Fruit fly (Drosophila melanogaster) whole organism, embryonic: Measurements from ENCODE around the gene tral.

Experiments used
- Ada2b ChIP-seq: fragments of 200-800 bp; sonication (Bioruptor generic); IDR thresholded peaks from 2 replicates; pipeline ENCODE4 v1.3.6; 2022; ENCODE audit warnings: missing biosample characterization, missing genetic modification characterization
- B-H1 ChIP-seq: fragments of 200-800 bp; sonication (Bioruptor generic); IDR thresholded peaks from 3 replicates; pipeline ENCODE4 v1.3.6; 2022; ENCODE audit warnings: missing biosample characterization, missing genetic modification characterization
- BtbVII ChIP-seq: fragments of 200-800 bp; sonication (Bioruptor generic); optimal IDR thresholded peaks from 3 replicates; lab custom pipeline; 2017; ENCODE audit warnings: missing biosample characterization, mild to moderate bottlenecking, missing genetic modification characterization
- Bteb2 ChIP-seq: fragments of 200-800 bp; sonication (Bioruptor generic); optimal IDR thresholded peaks from 2 replicates; lab custom pipeline; 2016; ENCODE audit warnings: missing biosample characterization, missing genetic modification characterization
- CG10565 ChIP-seq: fragments of 200-800 bp; sonication (Bioruptor generic); optimal IDR thresholded peaks from 3 replicates; lab custom pipeline; 2016; ENCODE audit warnings: missing biosample characterization, mild to moderate bottlenecking, missing genetic modification characterization
- CG11085 ChIP-seq: fragments of 200-800 bp; sonication (Bioruptor generic); IDR thresholded peaks from 2 replicates; pipeline ENCODE4 v1.3.6; 2022; ENCODE audit warnings: missing biosample characterization, missing genetic modification characterization
- CG11560 ChIP-seq: fragments of 200-800 bp; sonication (Bioruptor generic); IDR thresholded peaks from 3 replicates; pipeline ENCODE4 v1.3.6; 2022; ENCODE audit warnings: missing biosample characterization, missing genetic modification characterization
- CG12391 ChIP-seq: fragments of 200-800 bp; sonication (Bioruptor generic); optimal IDR thresholded peaks from 3 replicates; lab custom pipeline; 2018; ENCODE audit warnings: missing biosample characterization, mild to moderate bottlenecking, missing genetic modification characterization, moderate library complexity
- CG13424 ChIP-seq: fragments of 200-800 bp; sonication (Bioruptor generic); optimal IDR thresholded peaks from 2 replicates; lab custom pipeline; 2019; ENCODE audit warnings: missing biosample characterization, mild to moderate bottlenecking, missing genetic modification characterization, moderate library complexity
- CG15269 ChIP-seq: fragments of 200-800 bp; sonication (Bioruptor generic); optimal IDR thresholded peaks from 2 replicates; lab custom pipeline; 2018; ENCODE audit warnings: missing biosample characterization, mild to moderate bottlenecking, missing genetic modification characterization, moderate library complexity
- CG1602 ChIP-seq: fragments of 200-800 bp; sonication (Bioruptor generic); optimal IDR thresholded peaks from 3 replicates; lab custom pipeline; 2016; ENCODE audit warnings: missing biosample characterization, missing genetic modification characterization
- CG1647 ChIP-seq: fragments of 200-800 bp; sonication (Bioruptor generic); optimal IDR thresholded peaks from 3 replicates; lab custom pipeline; 2016; ENCODE audit warnings: missing biosample characterization, missing genetic modification characterization
- CG18476 ChIP-seq: fragments of 200-800 bp; sonication (Bioruptor generic); optimal IDR thresholded peaks from 2 replicates; lab custom pipeline; 2016; ENCODE audit warnings: missing biosample characterization, mild to moderate bottlenecking, missing genetic modification characterization
- CG31388 ChIP-seq: fragments of 200-800 bp; sonication (Bioruptor generic); optimal IDR thresholded peaks from 2 replicates; lab custom pipeline; 2016; ENCODE audit warnings: missing biosample characterization, missing genetic modification characterization
- CG34376 ChIP-seq: fragments of 200-800 bp; sonication (Bioruptor generic); optimal IDR thresholded peaks from 2 replicates; lab custom pipeline; 2018; ENCODE audit warnings: missing biosample characterization, mild to moderate bottlenecking, missing genetic modification characterization
- CG4328 ChIP-seq: fragments of 200-800 bp; sonication (Bioruptor generic); optimal IDR thresholded peaks from 3 replicates; lab custom pipeline; 2017; ENCODE audit warnings: missing biosample characterization, missing genetic modification reagents, missing genetic modification characterization
- CG4404 ChIP-seq: fragments of 200-800 bp; sonication (Bioruptor generic); IDR thresholded peaks from 2 replicates; pipeline ENCODE4 v1.3.6; 2022; ENCODE audit warnings: missing biosample characterization, missing genetic modification characterization
- CG6175 ChIP-seq: fragments of 200-800 bp; sonication (Bioruptor generic); IDR thresholded peaks from 3 replicates; pipeline ENCODE4 v1.3.6; 2022; ENCODE audit warnings: missing biosample characterization, missing genetic modification characterization
- CG6854 ChIP-seq: fragments of 200-800 bp; sonication (Bioruptor generic); optimal IDR thresholded peaks from 3 replicates; lab custom pipeline; 2017; ENCODE audit warnings: missing biosample characterization, mild to moderate bottlenecking, missing genetic modification characterization
- CG7745 ChIP-seq: fragments of 200-800 bp; sonication (Bioruptor generic); optimal IDR thresholded peaks from 2 replicates; lab custom pipeline; 2018; ENCODE audit warnings: missing biosample characterization, mild to moderate bottlenecking, missing genetic modification characterization, moderate library complexity
- CG7987 ChIP-seq: fragments of 200-800 bp; sonication (Bioruptor generic); optimal IDR thresholded peaks from 2 replicates; lab custom pipeline; 2018; ENCODE audit warnings: missing biosample characterization, mild to moderate bottlenecking, missing genetic modification characterization, moderate library complexity
- D19A ChIP-seq: fragments of 200-800 bp; optimal IDR thresholded peaks from 3 replicates; lab custom pipeline; 2019; ENCODE audit warnings: missing biosample characterization, mild to moderate bottlenecking, missing genetic modification characterization, moderate library complexity
- H2.0 ChIP-seq: fragments of 200-800 bp; sonication (Bioruptor generic); IDR thresholded peaks from 2 replicates; pipeline ENCODE4 v1.3.6; 2022; ENCODE audit warnings: missing biosample characterization, missing genetic modification characterization
- Hand ChIP-seq: fragments of 200-800 bp; sonication (Bioruptor generic); optimal IDR thresholded peaks from 2 replicates; lab custom pipeline; 2017; ENCODE audit warnings: mild to moderate bottlenecking, missing biosample characterization, missing genetic modification reagents, missing genetic modification characterization
- Myb ChIP-seq: fragments of 200-800 bp; sonication (Bioruptor generic); optimal IDR thresholded peaks from 2 replicates; lab custom pipeline; 2016; ENCODE audit warnings: missing biosample characterization, missing genetic modification characterization
- Nf-YA ChIP-seq: fragments of 200-800 bp; sonication (Bioruptor generic); IDR thresholded peaks from 2 replicates; pipeline ENCODE4 v1.3.6; 2022; ENCODE audit warnings: missing biosample characterization, missing genetic modification characterization
- Optix ChIP-seq: fragments of 200-800 bp; sonication (Bioruptor generic); IDR thresholded peaks from 3 replicates; pipeline ENCODE4 v1.3.6; 2022; ENCODE audit warnings: missing biosample characterization, missing genetic modification characterization
- PHDP ChIP-seq: fragments of 200-800 bp; sonication (Bioruptor generic); optimal IDR thresholded peaks from 3 replicates; lab custom pipeline; 2018; ENCODE audit warnings: missing biosample characterization, mild to moderate bottlenecking, missing genetic modification characterization, moderate library complexity
- Sry-δ ChIP-seq: fragments of 200-800 bp; sonication (Bioruptor generic); optimal IDR thresholded peaks from 2 replicates; lab custom pipeline; 2016; ENCODE audit warnings: missing biosample characterization, missing genetic modification characterization
- Ssrp ChIP-seq: fragments of 200-800 bp; sonication (Bioruptor generic); optimal IDR thresholded peaks from 2 replicates; lab custom pipeline; 2018; ENCODE audit warnings: missing biosample characterization, mild to moderate bottlenecking, missing genetic modification characterization, moderate library complexity
- ap ChIP-seq: fragments of 200-800 bp; sonication (Bioruptor generic); IDR thresholded peaks from 2 replicates; pipeline ENCODE4 v1.3.6; 2022; ENCODE audit warnings: missing biosample characterization, missing genetic modification characterization
- ato ChIP-seq: fragments of 200-800 bp; sonication (Bioruptor generic); IDR thresholded peaks from 2 replicates; pipeline ENCODE4 v1.3.6; 2022; ENCODE audit warnings: missing biosample characterization, missing genetic modification characterization; ENCODE audit not compliant: partially characterized antibody
- bcd ChIP-seq: fragments of 200-800 bp; sonication (Bioruptor generic); optimal IDR thresholded peaks from 2 replicates; lab custom pipeline; 2017; ENCODE audit warnings: missing biosample characterization, mild to moderate bottlenecking, missing genetic modification characterization
- cg ChIP-seq: fragments of 200-800 bp; sonication (Bioruptor generic); optimal IDR thresholded peaks from 3 replicates; lab custom pipeline; 2019; ENCODE audit warnings: missing biosample characterization, mild to moderate bottlenecking, missing genetic modification characterization, moderate library complexity
- chm ChIP-seq: fragments of 200-800 bp; sonication (Bioruptor generic); IDR thresholded peaks from 2 replicates; pipeline ENCODE4 v1.3.6; 2022; ENCODE audit warnings: missing biosample characterization, missing genetic modification characterization
- ftz-f1 ChIP-seq: fragments of 200-800 bp; sonication (Bioruptor generic); optimal IDR thresholded peaks from 2 replicates; lab custom pipeline; 2016; ENCODE audit warnings: missing biosample characterization, missing genetic modification characterization
- gro ChIP-seq: fragments of 200-800 bp; sonication (Bioruptor generic); optimal IDR thresholded peaks from 2 replicates; lab custom pipeline; 2016; ENCODE audit warnings: missing biosample characterization, missing genetic modification characterization
- ham ChIP-seq: fragments of 200-800 bp; sonication (Bioruptor generic); IDR thresholded peaks from 2 replicates; pipeline ENCODE4 v1.3.6; 2022; ENCODE audit warnings: missing biosample characterization, missing genetic modification characterization
- lilli ChIP-seq: fragments of 200-800 bp; sonication (Bioruptor generic); optimal IDR thresholded peaks from 3 replicates; lab custom pipeline; 2016; ENCODE audit warnings: missing biosample characterization, missing genetic modification characterization
- lola ChIP-seq, 3 experiments: fragments of >200 bp in 2 of 3; fragments of 200-800 bp in 1 of 3; sonication (Bioruptor generic) in 1 of 3; optimal IDR thresholded peaks; 2 replicates each; lab custom pipeline; 2017 to 2019; ENCODE audit warnings: missing biosample characterization in 3 of 3, missing genetic modification characterization in 3 of 3, mild to moderate bottlenecking in 1 of 3, moderate library complexity in 1 of 3
- mirr ChIP-seq: fragments of 200-800 bp; sonication (Bioruptor generic); optimal IDR thresholded peaks from 3 replicates; lab custom pipeline; 2018; ENCODE audit warnings: missing biosample characterization, mild to moderate bottlenecking, missing genetic modification characterization
- nau ChIP-seq: fragments of 200-800 bp; sonication (Bioruptor generic); optimal IDR thresholded peaks from 3 replicates; lab custom pipeline; 2017; ENCODE audit warnings: missing biosample characterization, mild to moderate bottlenecking, missing genetic modification characterization, missing genetic modification reagents
- psq ChIP-seq: fragments of 200-800 bp; sonication (Bioruptor generic); optimal IDR thresholded peaks from 2 replicates; lab custom pipeline; 2017; ENCODE audit warnings: missing biosample characterization, missing genetic modification characterization
- ro ChIP-seq: fragments of 200-800 bp; sonication (Bioruptor generic); IDR thresholded peaks from 2 replicates; pipeline ENCODE4 v1.3.6; 2022; ENCODE audit warnings: missing biosample characterization, missing genetic modification characterization
- sob ChIP-seq: fragments of 200-800 bp; sonication (Bioruptor generic); IDR thresholded peaks from 2 replicates; pipeline ENCODE4 v1.3.6; 2022; ENCODE audit warnings: missing biosample characterization, missing genetic modification characterization
- sqz ChIP-seq: fragments of 200-800 bp; sonication (Bioruptor generic); optimal IDR thresholded peaks from 3 replicates; lab custom pipeline; 2018; ENCODE audit warnings: missing biosample characterization, mild to moderate bottlenecking, missing genetic modification characterization
- tap ChIP-seq: fragments of 200-800 bp; optimal IDR thresholded peaks from 3 replicates; lab custom pipeline; 2019; ENCODE audit warnings: missing biosample characterization, mild to moderate bottlenecking, missing genetic modification characterization, moderate library complexity
- twi ChIP-seq: fragments of 200-800 bp; optimal IDR thresholded peaks from 2 replicates; lab custom pipeline; 2019; ENCODE audit warnings: missing biosample characterization, mild to moderate bottlenecking, missing genetic modification characterization, moderate library complexity
- unpg ChIP-seq: fragments of 200-800 bp; sonication (Bioruptor generic); optimal IDR thresholded peaks from 3 replicates; lab custom pipeline; 2018; ENCODE audit warnings: missing biosample characterization, mild to moderate bottlenecking, missing genetic modification characterization, moderate library complexity
- zfh2 ChIP-seq: fragments of 200-800 bp; sonication (Bioruptor generic); optimal IDR thresholded peaks from 2 replicates; lab custom pipeline; 2016; ENCODE audit warnings: missing biosample characterization, missing genetic modification characterization

tral gene

dm6 chr3L:12490418-12491035, 24.3 kb upstream of the tral start, which contains the start of gene CG10660 (continued):
- TF ChIP-seq CG6854 (GFP tag; lab: Kevin White, UChicago) (peak; percentile 76), CG7987 (peak; percentile 55), Bteb2 (peak; percentile 61), CG4328 (peak; percentile 35), lilli (GFP tag; lab: Kevin White, UChicago) (peak; percentile 88), nau (GFP tag; lab: Kevin White, UChicago) (peak; percentile 87), D19A (tag; lab: Kevin White, UChicago) (peak; percentile 87), ro (GFP tag; lab: Robert Waterston, UW) (no peak), CG1602 (GFP tag; lab: Kevin White, UChicago) (peak; percentile 86), mirr (GFP tag; lab: Kevin White, UChicago) (peak; percentile 13), psq (peak; percentile 65), ap (peak; percentile 81), CG31388 (GFP tag; lab: Kevin White, UChicago) (peak; percentile 65), CG7745 (tag; lab: Kevin White, UChicago) (peak; percentile 12), zfh2 (peak; percentile 55), sqz (GFP tag; lab: Kevin White, UChicago) (peak; percentile 64), H2.0 (GFP tag; lab: Robert Waterston, UW) (peak; percentile 82), Optix (GFP tag; lab: Robert Waterston, UW) (peak; percentile 85), PHDP (tag; lab: Kevin White, UChicago) (peak; percentile 94), CG11560 (tag; lab: Robert Waterston, UW) (0 out of 3 replicates have a peak, but pooled peaks have one; percentile 43), lola (GFP tag; optimal IDR thresholded peaks at IDR 0.05; lab: Kevin White, UChicago) (peak in 1 of 3 experiments; percentile 86), BtbVII (GFP tag; lab: Kevin White, UChicago) (peak; percentile 64), bcd (GFP tag; lab: Kevin White, UChicago) (peak; percentile 89), Ada2b (peak; percentile 88), ham (GFP tag; lab: Robert Waterston, UW) (no peak), CG12391 (tag; lab: Kevin White, UChicago) (peak; percentile 92), CG15269 (tag; lab: Kevin White, UChicago) (peak; percentile 91), ato (GFP tag; lab: Robert Waterston, UW) (no peak), chm (GFP tag; lab: Robert Waterston, UW) (peak; percentile 91), B-H1 (peak; percentile 85), unpg (GFP tag; lab: Kevin White, UChicago) (peak; percentile 94), Ssrp (tag; lab: Kevin White, UChicago) (peak; percentile 85), tap (tag; lab: Kevin White, UChicago) (peak; percentile 90), Hand (GFP tag; lab: Kevin White, UChicago) (peak; percentile 70), twi (peak; percentile 68), ftz-f1 (GFP tag; lab: Kevin White, UChicago) (no peak), gro (GFP tag; lab: Kevin White, UChicago) (no peak), CG6175 (GFP tag; lab: Robert Waterston, UW) (0 out of 3 replicates have a peak, but pooled peaks have one; percentile 14), sob (GFP tag; lab: Robert Waterston, UW) (peak; percentile 74), Myb (GFP tag; lab: Kevin White, UChicago) (peak; percentile 36), cg (GFP tag; lab: Kevin White, UChicago) (peak; percentile 11), Nf-YA (GFP tag; lab: Robert Waterston, UW) (peak; percentile 82), CG11085 (GFP tag; lab: Robert Waterston, UW) (peak; percentile 60; the same call in 1 of the 2 replicates), CG1647 (GFP tag; lab: Kevin White, UChicago) (peak; percentile 76), Sry-δ (GFP tag; lab: Kevin White, UChicago) (peak; percentile 8), CG10565 (GFP tag; lab: Kevin White, UChicago) (peak; percentile 50), CG13424 (peak; percentile 86), CG34376 (GFP tag; lab: Kevin White, UChicago) (peak; percentile 22), CG4404 (GFP tag; lab: Robert Waterston, UW) (peak; percentile 40; the same call in 1 of the 2 replicates), CG18476 (GFP tag; lab: Kevin White, UChicago) (peak; percentile 87)
